Fruit fly (Drosophila melanogaster): ENCODE results near the gene Gbeta5.

The Gbeta5 gene

DNA sequence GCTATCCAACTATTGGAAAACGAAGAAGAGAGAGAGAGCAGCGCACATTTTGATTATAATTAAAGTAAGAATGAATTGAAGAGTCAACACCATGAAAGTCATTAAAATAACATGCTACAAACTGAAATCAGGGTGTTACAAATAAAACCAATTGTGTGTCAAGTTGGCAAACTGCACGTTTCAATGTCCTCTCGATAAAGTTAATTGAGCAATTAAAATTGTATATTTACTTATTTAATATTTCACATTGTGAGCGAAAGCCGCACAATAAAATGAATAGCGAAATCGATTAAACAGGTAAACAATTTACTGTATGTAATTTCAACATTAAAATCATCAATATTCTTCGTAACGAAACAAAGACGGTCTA lies 44.1 kb upstream of the Gbeta5 start:
- TF ChIP-seq zf30C (GFP tag; optimal IDR thresholded peaks at IDR 0.05) (no peak), CG12391 (tag; optimal IDR thresholded peaks at IDR 0.05) (peak; percentile 10), dmrt99B (tag; optimal IDR thresholded peaks at IDR 0.05) (peak; percentile 14), Meics (GFP tag; optimal IDR thresholded peaks at IDR 0.05) (peak; percentile 30), CG31441 (GFP tag; IDR thresholded peaks at IDR 0.05) (peak; percentile 27; the same call in 1 of the 2 replicates), grau (tag; optimal IDR thresholded peaks at IDR 0.05) (peak; percentile 39), CG9437 (GFP tag; optimal IDR thresholded peaks at IDR 0.05) (peak; percentile 44), CG10979 (tag; optimal IDR thresholded peaks at IDR 0.05) (no peak), lmd (GFP tag; IDR thresholded peaks at IDR 0.05) (0 out of 2 replicates have a peak, but pooled peaks have one; percentile 21), CG15479 (GFP tag; optimal IDR thresholded peaks at IDR 0.05) (no peak), Usf (GFP tag; optimal IDR thresholded peaks at IDR 0.05) (peak; percentile 12), CG3281 (GFP tag; optimal IDR thresholded peaks at IDR 0.05) (peak; percentile 2), az2 (GFP tag; optimal IDR thresholded peaks at IDR 0.05) (peak; percentile 23), lola (GFP tag; optimal IDR thresholded peaks at IDR 0.05) (peak in 1 of 3 experiments; percentile 34), CG13424 (tag; optimal IDR thresholded peaks at IDR 0.05) (peak; percentile 40), row (GFP tag; IDR thresholded peaks at IDR 0.05) (peak; percentile 43; the same call in 1 of the 3 replicates), cad (GFP tag; optimal IDR thresholded peaks at IDR 0.05) (no peak), Med (GFP tag) (peak; percentile 34), CG15011 (GFP tag; optimal IDR thresholded peaks at IDR 0.05) (peak; percentile 4), CG18764 (GFP tag; optimal IDR thresholded peaks at IDR 0.05) (no peak), Doc3 (GFP tag; IDR thresholded peaks at IDR 0.05; ENCODE audit: partially characterized antibody) (no peak), CG7987 (GFP tag; optimal IDR thresholded peaks at IDR 0.05) (no peak), CoRest (tag; optimal IDR thresholded peaks at IDR 0.05) (peak; percentile 42), Mad (GFP tag; optimal IDR thresholded peaks at IDR 0.05) (peak; percentile 20), Vsx1 (GFP tag; optimal IDR thresholded peaks at IDR 0.05) (no peak), CG6175 (GFP tag; IDR thresholded peaks at IDR 0.05) (no peak), tio (GFP tag; optimal IDR thresholded peaks at IDR 0.05) (peak; percentile 56), CG10565 (GFP tag; optimal IDR thresholded peaks at IDR 0.05) (no peak), CG9727 (GFP tag; optimal IDR thresholded peaks at IDR 0.05) (peak; percentile 9), CG6813 (GFP tag; optimal IDR thresholded peaks at IDR 0.05) (no peak), vfl (GFP tag; optimal IDR thresholded peaks at IDR 0.05) (no peak), CG10959 (GFP tag; IDR thresholded peaks at IDR 0.05) (no peak), Optix (GFP tag; IDR thresholded peaks at IDR 0.05) (no peak), CG12659 (GFP tag; optimal IDR thresholded peaks at IDR 0.05) (peak; percentile 2), CG18262 (tag; optimal IDR thresholded peaks at IDR 0.05) (peak; percentile 35), CG18476 (GFP tag; optimal IDR thresholded peaks at IDR 0.05) (no peak), CG11723 (GFP tag; optimal IDR thresholded peaks at IDR 0.05) (peak; percentile 4), gsb-n (tag; optimal IDR thresholded peaks at IDR 0.05) (no peak), CG30020 (tag; optimal IDR thresholded peaks at IDR 0.05) (no peak), tna (GFP tag; IDR thresholded peaks at IDR 0.05; ENCODE audit: partially characterized antibody) (no peak), nmo (GFP tag; optimal IDR thresholded peaks at IDR 0.05) (peak; percentile 6), eve (GFP tag; optimal IDR thresholded peaks at IDR 0.05) (peak in 1 of 2 experiments; percentile 81), trh (GFP tag; optimal IDR thresholded peaks at IDR 0.05) (no peak), Trl (optimal IDR thresholded peaks at IDR 0.05) (no peak), Trl (GFP tag; optimal IDR thresholded peaks at IDR 0.05) (no peak), Ets65A (GFP tag) (no peak), Mrtf (GFP tag; IDR thresholded peaks at IDR 0.05) (0 out of 3 replicates have a peak, but pooled peaks have one; percentile 5), CG7556 (GFP tag; optimal IDR thresholded peaks at IDR 0.05) (peak; percentile 43), ara (GFP tag; IDR thresholded peaks at IDR 0.05) (no peak), ase (GFP tag; IDR thresholded peaks at IDR 0.05) (no peak), otp (GFP tag; IDR thresholded peaks at IDR 0.05) (0 out of 3 replicates have a peak, but pooled peaks have one; percentile 14)

All from whole organism, embryonic.